Fruit fly (Drosophila melanogaster): ENCODE results near the gene comt.

The comt gene

DNA sequence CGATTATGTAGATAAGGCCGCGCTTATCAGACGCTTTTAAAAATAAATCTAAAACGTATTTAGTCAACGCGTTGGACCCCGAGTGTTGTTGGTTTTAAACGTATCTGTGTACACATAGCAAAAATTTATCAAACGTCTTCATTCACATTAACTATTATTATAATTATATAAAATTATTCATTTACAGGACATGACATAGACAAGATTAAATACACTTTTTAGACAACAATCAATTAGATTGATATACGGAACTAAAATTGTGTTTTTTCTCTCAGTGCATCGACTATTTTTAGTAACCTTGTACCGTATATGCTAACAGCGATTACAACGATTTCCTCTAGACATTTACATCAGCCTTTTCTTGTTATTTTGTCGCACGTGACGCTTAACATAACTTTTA is 17.9 kb downstream of the comt start:
- TF ChIP-seq CG11617 (GFP tag; optimal IDR thresholded peaks at IDR 0.05) (peak; percentile 83), pad (GFP tag; optimal IDR thresholded peaks at IDR 0.05) (peak; percentile 38), Mnt (GFP tag; optimal IDR thresholded peaks at IDR 0.05) (peak; percentile 18), CG7101 (tag; optimal IDR thresholded peaks at IDR 0.05) (peak; percentile 91), CG14711 (tag; optimal IDR thresholded peaks at IDR 0.05) (peak; percentile 86), tj (GFP tag; optimal IDR thresholded peaks at IDR 0.05) (peak; percentile 55), Hr96 (GFP tag; optimal IDR thresholded peaks at IDR 0.05) (no peak), cnc (optimal IDR thresholded peaks at IDR 0.05) (no peak), Clk (GFP tag; optimal IDR thresholded peaks at IDR 0.05) (no peak), ovo (GFP tag; optimal IDR thresholded peaks at IDR 0.05) (no peak), bab1 (GFP tag; optimal IDR thresholded peaks at IDR 0.05) (peak; percentile 63), CG1620 (GFP tag; optimal IDR thresholded peaks at IDR 0.05) (no peak), CG7045 (GFP tag; optimal IDR thresholded peaks at IDR 0.05) (peak; percentile 73), toe (GFP tag; optimal IDR thresholded peaks at IDR 0.05) (peak; percentile 3), cic (GFP tag; optimal IDR thresholded peaks at IDR 0.05) (peak; percentile 28), CG5204 (GFP tag; optimal IDR thresholded peaks at IDR 0.05) (peak; percentile 24), CG33017 (tag; optimal IDR thresholded peaks at IDR 0.05) (peak; percentile 86), kay (GFP tag; ENCODE audit: borderline replicate concordance) (no peak), Crg-1 (GFP tag; optimal IDR thresholded peaks at IDR 0.05) (no peak), CG12768 (GFP tag; optimal IDR thresholded peaks at IDR 0.05) (peak; percentile 41)

DNA sequence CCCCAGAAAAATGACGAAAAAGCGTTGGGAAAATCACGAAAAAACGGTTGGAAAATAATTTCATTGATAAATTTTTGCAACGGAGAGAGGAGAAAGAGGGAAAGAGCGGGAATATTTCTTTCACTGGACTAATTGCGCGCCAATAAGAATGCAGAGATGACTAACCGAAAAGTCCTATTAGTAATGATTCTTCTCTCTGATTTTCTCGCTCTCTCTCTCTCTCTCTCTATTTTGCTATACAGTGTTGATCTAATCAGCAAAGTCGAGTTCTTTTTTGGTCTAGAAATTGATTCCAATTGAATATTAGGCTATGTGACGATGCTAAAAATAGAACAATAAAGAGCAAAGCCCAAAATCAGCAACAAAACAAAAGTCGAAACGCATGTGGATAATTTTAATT is 18.3 kb downstream of the comt start:
- TF ChIP-seq bab1 (GFP tag; optimal IDR thresholded peaks at IDR 0.05): no peak
- no peak for TF ChIP-seq Clk (GFP tag; optimal IDR thresholded peaks at IDR 0.05)
- no peak for TF ChIP-seq ovo (GFP tag; optimal IDR thresholded peaks at IDR 0.05)
- no peak for TF ChIP-seq CG7045 (GFP tag; optimal IDR thresholded peaks at IDR 0.05)
- TF ChIP-seq Crg-1 (GFP tag; optimal IDR thresholded peaks at IDR 0.05): no peak
- no peak for TF ChIP-seq Hr96 (GFP tag; optimal IDR thresholded peaks at IDR 0.05)
- no peak for TF ChIP-seq CG12768 (GFP tag; optimal IDR thresholded peaks at IDR 0.05)
- TF ChIP-seq toe (GFP tag; optimal IDR thresholded peaks at IDR 0.05): no peak

DNA sequence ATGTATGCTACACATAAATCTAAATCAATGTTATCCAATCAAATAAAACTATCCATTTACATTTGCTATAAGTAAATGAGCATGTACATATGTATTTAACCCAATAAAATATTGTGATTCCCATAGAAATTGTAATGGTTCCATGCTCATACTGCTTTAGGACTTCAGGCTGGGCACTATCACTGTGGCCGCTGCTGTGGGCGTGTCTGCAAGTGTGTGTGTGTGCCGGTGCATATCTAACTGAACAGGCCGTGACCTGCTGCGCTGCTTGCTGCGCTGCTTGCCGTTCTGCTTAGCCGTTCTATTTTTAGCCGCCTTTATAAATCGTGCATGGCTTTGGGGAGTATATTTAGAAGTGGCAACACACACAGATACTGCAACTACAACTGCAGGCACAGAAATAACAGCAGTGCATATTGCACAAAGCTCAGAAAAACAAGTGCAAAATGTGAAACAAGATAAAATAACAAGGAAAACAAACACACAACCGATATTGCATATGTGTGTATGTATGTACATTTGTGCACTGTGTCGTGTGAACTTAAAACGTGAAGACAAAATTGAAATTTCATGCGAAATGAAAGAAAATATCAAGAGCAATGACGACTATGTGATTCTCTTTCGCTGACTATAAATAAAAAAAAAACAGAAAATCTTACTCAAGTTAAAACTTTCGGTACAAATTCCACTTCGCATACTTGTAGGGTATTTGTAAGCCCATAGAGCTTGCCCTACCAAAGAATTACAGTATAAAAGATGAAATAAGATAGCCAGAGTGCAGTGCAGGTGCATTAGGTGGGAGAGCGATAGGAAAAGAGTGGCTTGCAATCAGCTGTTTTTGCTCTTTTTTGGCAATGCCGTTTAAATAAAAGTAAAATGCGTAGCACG is 19.0 kb downstream of the comt start:
- TF ChIP-seq pad (GFP tag; optimal IDR thresholded peaks at IDR 0.05): no peak
- TF ChIP-seq bab1 (GFP tag; optimal IDR thresholded peaks at IDR 0.05): peak; percentile 68
- no peak for TF ChIP-seq toe (GFP tag; optimal IDR thresholded peaks at IDR 0.05)
- TF ChIP-seq cic (GFP tag; optimal IDR thresholded peaks at IDR 0.05): no peak
- TF ChIP-seq CG14711 (tag; optimal IDR thresholded peaks at IDR 0.05): peak; percentile 55
- TF ChIP-seq CG11617 (GFP tag; optimal IDR thresholded peaks at IDR 0.05): no peak
- peak; percentile 48 for TF ChIP-seq CG7101 (tag; optimal IDR thresholded peaks at IDR 0.05)
- no peak for TF ChIP-seq CG5204 (GFP tag; optimal IDR thresholded peaks at IDR 0.05)
- peak; percentile 6 for TF ChIP-seq CG33017 (tag; optimal IDR thresholded peaks at IDR 0.05)
- TF ChIP-seq tj (GFP tag; optimal IDR thresholded peaks at IDR 0.05): peak; percentile 58
- no peak for TF ChIP-seq CG1620 (GFP tag; optimal IDR thresholded peaks at IDR 0.05)
- no peak for TF ChIP-seq CG12768 (GFP tag; optimal IDR thresholded peaks at IDR 0.05)
- no peak for TF ChIP-seq CG7045 (GFP tag; optimal IDR thresholded peaks at IDR 0.05)
- no peak for TF ChIP-seq Clk (GFP tag; optimal IDR thresholded peaks at IDR 0.05)
- TF ChIP-seq Hr96 (GFP tag; optimal IDR thresholded peaks at IDR 0.05): no peak
- TF ChIP-seq kay (GFP tag; ENCODE audit: borderline replicate concordance): no peak
- TF ChIP-seq Mnt (GFP tag; optimal IDR thresholded peaks at IDR 0.05): no peak
- no peak for TF ChIP-seq Crg-1 (GFP tag; optimal IDR thresholded peaks at IDR 0.05)
- no peak for TF ChIP-seq ovo (GFP tag; optimal IDR thresholded peaks at IDR 0.05)
- no peak for TF ChIP-seq cnc (optimal IDR thresholded peaks at IDR 0.05)

DNA sequence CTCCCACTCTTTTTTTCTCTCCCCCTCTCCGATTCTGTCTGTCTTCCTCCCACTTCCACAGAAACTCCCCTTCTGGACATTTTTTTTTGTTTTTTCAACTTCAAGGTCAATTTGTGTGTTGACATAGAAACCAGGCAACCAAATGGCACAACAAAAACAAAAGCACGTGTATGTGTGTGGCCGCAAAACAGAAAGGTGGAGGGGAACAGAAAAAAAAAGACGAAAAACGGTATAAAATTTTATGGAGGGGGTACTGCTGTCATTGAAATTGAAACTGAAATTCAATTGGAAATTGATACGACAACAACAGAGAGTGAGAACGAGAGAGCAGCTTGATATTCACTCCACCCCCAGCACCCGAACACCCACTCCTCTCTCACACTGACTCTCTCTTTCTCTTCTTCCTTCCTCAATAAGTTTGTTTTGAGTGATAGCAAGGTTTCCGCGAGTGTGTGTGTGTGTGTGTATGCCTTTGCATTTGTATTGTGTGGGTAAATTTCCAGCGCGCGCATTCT is 19.7 kb downstream of the comt start:
- TF ChIP-seq pad (GFP tag; optimal IDR thresholded peaks at IDR 0.05): peak; percentile 98
- peak; percentile 12 for TF ChIP-seq cic (GFP tag; optimal IDR thresholded peaks at IDR 0.05)
- no peak for TF ChIP-seq CG33017 (tag; optimal IDR thresholded peaks at IDR 0.05)
- TF ChIP-seq bab1 (GFP tag; optimal IDR thresholded peaks at IDR 0.05): no peak
- peak; percentile 73 for TF ChIP-seq ovo (GFP tag; optimal IDR thresholded peaks at IDR 0.05)
- TF ChIP-seq Clk (GFP tag; optimal IDR thresholded peaks at IDR 0.05): no peak
- no peak for TF ChIP-seq CG12768 (GFP tag; optimal IDR thresholded peaks at IDR 0.05)
- TF ChIP-seq tj (GFP tag; optimal IDR thresholded peaks at IDR 0.05): no peak

DNA sequence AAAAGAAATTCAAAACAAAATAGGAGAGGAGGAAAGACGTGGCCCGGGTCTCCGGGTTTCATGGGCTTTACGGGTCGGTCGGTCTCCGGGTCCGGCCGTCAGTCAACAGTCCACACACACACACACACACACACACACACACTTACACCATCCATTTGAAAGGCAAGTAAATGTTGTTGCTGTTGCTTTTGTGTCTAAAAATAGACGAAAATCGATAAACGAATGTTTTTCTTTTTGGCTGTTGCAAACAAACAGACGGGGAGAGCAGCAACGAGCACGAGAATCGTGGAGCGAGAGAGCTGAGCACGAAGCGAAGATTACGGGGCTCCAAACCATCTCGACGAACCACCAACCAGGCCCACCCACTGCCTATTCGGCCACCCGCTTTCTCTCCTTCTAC is 21.4 kb downstream of the comt start:
- TF ChIP-seq Mnt (GFP tag; optimal IDR thresholded peaks at IDR 0.05) (peak; percentile 12), Hr96 (GFP tag; optimal IDR thresholded peaks at IDR 0.05) (no peak)

DNA sequence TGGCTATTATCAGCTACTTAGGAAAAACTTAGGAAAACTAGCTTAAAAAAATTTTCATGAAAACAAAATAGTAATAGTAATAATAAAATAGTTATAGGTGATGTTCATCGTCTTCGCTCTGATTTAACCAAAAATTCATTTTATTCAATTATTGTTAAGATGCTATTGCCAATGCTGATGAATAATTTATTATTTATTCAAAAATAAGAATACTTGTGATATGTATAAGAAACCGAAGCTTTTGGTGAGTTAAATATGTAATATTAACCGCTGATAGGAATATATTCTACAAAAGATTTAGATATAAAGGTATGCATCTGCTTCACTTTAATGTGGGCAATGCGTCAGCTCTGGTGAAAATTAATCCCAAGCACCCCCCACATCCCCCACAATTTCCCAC is 21.9 kb downstream of the comt start:
- TF ChIP-seq kay (GFP tag; ENCODE audit: borderline replicate concordance) (no peak), CG14711 (tag; optimal IDR thresholded peaks at IDR 0.05) (no peak), cic (GFP tag; optimal IDR thresholded peaks at IDR 0.05) (no peak), CG7045 (GFP tag; optimal IDR thresholded peaks at IDR 0.05) (no peak), tj (GFP tag; optimal IDR thresholded peaks at IDR 0.05) (no peak), CG5204 (GFP tag; optimal IDR thresholded peaks at IDR 0.05) (no peak), toe (GFP tag; optimal IDR thresholded peaks at IDR 0.05) (no peak), Crg-1 (GFP tag; optimal IDR thresholded peaks at IDR 0.05) (no peak), bab1 (GFP tag; optimal IDR thresholded peaks at IDR 0.05) (no peak), Mnt (GFP tag; optimal IDR thresholded peaks at IDR 0.05) (no peak), CG11617 (GFP tag; optimal IDR thresholded peaks at IDR 0.05) (no peak), CG12768 (GFP tag; optimal IDR thresholded peaks at IDR 0.05) (no peak), CG7101 (tag; optimal IDR thresholded peaks at IDR 0.05) (no peak), Clk (GFP tag; optimal IDR thresholded peaks at IDR 0.05) (no peak), Hr96 (GFP tag; optimal IDR thresholded peaks at IDR 0.05) (no peak)

All from whole organism, adult.